Worm (Caenorhabditis elegans) whole organism, L1 larva: ENCODE data around the gene K04C2.5.

Experiments
- C16A3.4 ChIP-seq: fragments of 150-350 bp; optimal IDR thresholded peaks from 2 replicates; lab custom pipeline; 2014; ENCODE audit warnings: missing biosample characterization, missing genetic modification characterization
- F16B12.6 ChIP-seq: fragments of 150-350 bp; optimal IDR thresholded peaks from 2 replicates; lab custom pipeline; 2014; ENCODE audit warnings: missing biosample characterization, missing genetic modification characterization
- alr-1 ChIP-seq: fragments of 200-800 bp; sonication (Bioruptor generic); optimal IDR thresholded peaks from 2 replicates; lab custom pipeline; 2018; ENCODE audit warnings: borderline replicate concordance, mild to moderate bottlenecking, missing genetic modification characterization, missing compliant biosample characterization
- aly-2 ChIP-seq: fragments of 150-350 bp; optimal IDR thresholded peaks from 2 replicates; lab custom pipeline; 2014; ENCODE audit warnings: missing biosample characterization, missing genetic modification characterization
- blmp-1 ChIP-seq: fragments of 150-350 bp; optimal IDR thresholded peaks from 2 replicates; lab custom pipeline; 2014; ENCODE audit warnings: missing biosample characterization, missing genetic modification characterization
- ceh-8 ChIP-seq: fragments of 200-800 bp; sonication (Bioruptor generic); optimal IDR thresholded peaks from 2 replicates; lab custom pipeline; 2018; ENCODE audit warnings: mild to moderate bottlenecking, missing genetic modification characterization, moderate library complexity, missing compliant biosample characterization
- ceh-82 ChIP-seq, 3 experiments: fragments of 150-350 bp in 1 of 3; sonication (generic microtip) in 2 of 3; optimal IDR thresholded peaks; 2 replicates each; lab custom pipeline; 2014 to 2017; ENCODE audit warnings: missing biosample characterization in 3 of 3, missing genetic modification characterization in 3 of 3
- ceh-90 ChIP-seq: sonication (generic microtip); optimal IDR thresholded peaks from 2 replicates; lab custom pipeline; 2016; ENCODE audit warnings: missing genetic modification characterization, missing compliant biosample characterization
- ces-1 ChIP-seq: fragments of 150-350 bp; optimal IDR thresholded peaks from 2 replicates; lab custom pipeline; 2014; ENCODE audit warnings: missing biosample characterization, missing genetic modification reagents, missing genetic modification characterization
- dsc-1 ChIP-seq: sonication (generic microtip); optimal IDR thresholded peaks from 2 replicates; lab custom pipeline; 2016; ENCODE audit warnings: mild to moderate bottlenecking, missing genetic modification characterization, missing compliant biosample characterization
- efl-1 ChIP-seq, 4 experiments: fragments of 150-350 bp; optimal IDR thresholded peaks in 3 of 4; peaks in 1 of 4; 1 replicate in 1 of 4; 2 replicates in 3 of 4; lab custom pipeline; 2014; ENCODE audit warnings: missing biosample characterization in 2 of 4, missing genetic modification characterization in 2 of 4, missing genetic modification reagents in 2 of 4
- elt-3 ChIP-seq, 6 experiments: fragments of 150-350 bp in 1 of 6; sonication (generic microtip); optimal IDR thresholded peaks; 2 replicates each; lab custom pipeline; 2017 to 2018; ENCODE audit warnings: missing biosample characterization in 6 of 6, missing genetic modification characterization in 6 of 6, inconsistent platforms in 1 of 6
- fkh-4 ChIP-seq: sonication (generic microtip); optimal IDR thresholded peaks from 2 replicates; lab custom pipeline; 2016; ENCODE audit warnings: missing compliant biosample characterization, missing genetic modification characterization, borderline replicate concordance
- fkh-8 ChIP-seq: sonication (generic microtip); optimal IDR thresholded peaks from 2 replicates; lab custom pipeline; 2016; ENCODE audit warnings: mild to moderate bottlenecking, missing genetic modification characterization, missing compliant biosample characterization
- hlh-17 ChIP-seq: fragments of 200-800 bp; sonication (Bioruptor generic); optimal IDR thresholded peaks from 2 replicates; lab custom pipeline; 2018; ENCODE audit warnings: missing genetic modification characterization, mild to moderate bottlenecking, missing compliant biosample characterization, moderate library complexity, borderline replicate concordance
- hpl-2 ChIP-seq: fragments of 150-350 bp; optimal IDR thresholded peaks from 2 replicates; lab custom pipeline; 2014; ENCODE audit warnings: missing biosample characterization, missing genetic modification reagents, missing genetic modification characterization
- isw-1 ChIP-seq: fragments of 200-800 bp; sonication (Bioruptor generic); IDR thresholded peaks from 2 replicates; pipeline ENCODE4 v1.3.6; 2022; ENCODE audit warnings: missing genetic modification characterization, missing compliant biosample characterization
- jun-1 ChIP-seq: fragments of 150-350 bp; optimal IDR thresholded peaks from 2 replicates; lab custom pipeline; 2014; ENCODE audit warnings: missing biosample characterization, missing genetic modification reagents, missing genetic modification characterization
- lin-15B ChIP-seq: fragments of 150-350 bp; sonication (generic microtip); optimal IDR thresholded peaks from 3 replicates; lab custom pipeline; 2014; ENCODE audit warnings: missing biosample characterization, missing genetic modification characterization
- lsy-2 ChIP-seq, 2 experiments: fragments of 150-350 bp; optimal IDR thresholded peaks; 2 replicates each; lab custom pipeline; 2014; ENCODE audit warnings: missing biosample characterization in 2 of 2, missing genetic modification characterization in 2 of 2
- mab-9 ChIP-seq: fragments of 200-800 bp; sonication (Bioruptor generic); IDR thresholded peaks from 2 replicates; pipeline ENCODE4 v1.3.6; 2022; ENCODE audit warnings: missing genetic modification reagents, missing genetic modification characterization, missing compliant biosample characterization
- mdl-1 ChIP-seq, 2 experiments: fragments of 150-350 bp; optimal IDR thresholded peaks; 2 replicates each; lab custom pipeline; 2014 to 2017; ENCODE audit warnings: missing biosample characterization in 2 of 2, missing genetic modification characterization in 2 of 2, inconsistent platforms in 1 of 2
- mep-1 ChIP-seq: fragments of 150-350 bp; optimal IDR thresholded peaks from 2 replicates; lab custom pipeline; 2014; ENCODE audit warnings: missing biosample characterization, missing genetic modification characterization
- nhr-12 ChIP-seq: sonication (generic microtip); optimal IDR thresholded peaks from 2 replicates; lab custom pipeline; 2017; ENCODE audit warnings: missing biosample characterization, missing genetic modification characterization
- nhr-19 ChIP-seq: fragments of 200-800 bp; sonication (Bioruptor generic); conservative IDR thresholded peaks from 2 replicates; pipeline ENCODE4 v1.3.6; 2022; ENCODE audit warnings: missing genetic modification characterization, missing compliant biosample characterization
- nhr-28 ChIP-seq: fragments of 150-350 bp; optimal IDR thresholded peaks from 2 replicates; lab custom pipeline; 2014; ENCODE audit warnings: missing biosample characterization, missing genetic modification characterization
- nhr-47 ChIP-seq: sonication (generic microtip); optimal IDR thresholded peaks from 2 replicates; lab custom pipeline; 2016; ENCODE audit warnings: mild to moderate bottlenecking, missing genetic modification characterization, moderate library complexity, missing compliant biosample characterization
- nhr-76 ChIP-seq: sonication (generic microtip); optimal IDR thresholded peaks from 2 replicates; lab custom pipeline; 2017; ENCODE audit warnings: missing biosample characterization, missing genetic modification characterization
- nhr-84 ChIP-seq: sonication (generic microtip); optimal IDR thresholded peaks from 2 replicates; lab custom pipeline; 2017; ENCODE audit warnings: missing biosample characterization, missing genetic modification characterization
- nhr-85 ChIP-seq: sonication (generic microtip); peaks from one replicate; lab custom pipeline; 2016; ENCODE audit warnings: missing genetic modification characterization, inconsistent platforms, missing compliant biosample characterization
- nhr-90 ChIP-seq: sonication (generic microtip); optimal IDR thresholded peaks from 2 replicates; lab custom pipeline; 2016; ENCODE audit warnings: mild to moderate bottlenecking, missing genetic modification characterization, missing compliant biosample characterization; ENCODE audit not compliant: poor library complexity
- pag-3 ChIP-seq: sonication (generic microtip); optimal IDR thresholded peaks from 2 replicates; lab custom pipeline; 2017; ENCODE audit warnings: missing genetic modification characterization, mild to moderate bottlenecking, missing compliant biosample characterization, antibody characterized with exemption, borderline replicate concordance; ENCODE audit not compliant: insufficient read depth
- pax-3 ChIP-seq: fragments of 200-800 bp; sonication (Bioruptor generic); optimal IDR thresholded peaks from 2 replicates; lab custom pipeline; 2018; ENCODE audit warnings: mild to moderate bottlenecking, missing genetic modification characterization, moderate library complexity, missing compliant biosample characterization
- pqm-1 ChIP-seq: sonication (generic microtip); optimal IDR thresholded peaks from 3 replicates; lab custom pipeline; 2017; ENCODE audit warnings: missing biosample characterization, missing genetic modification characterization
- rnt-1 ChIP-seq: sonication (generic microtip); optimal IDR thresholded peaks from 2 replicates; lab custom pipeline; 2016; ENCODE audit warnings: mild to moderate bottlenecking, missing genetic modification characterization, moderate library complexity, missing compliant biosample characterization
- skn-1 ChIP-seq: fragments of 150-350 bp; optimal IDR thresholded peaks from 2 replicates; lab custom pipeline; 2014; ENCODE audit warnings: missing biosample characterization, missing genetic modification characterization
- snu-23 ChIP-seq: sonication (generic microtip); optimal IDR thresholded peaks from 2 replicates; lab custom pipeline; 2016; ENCODE audit warnings: missing genetic modification characterization, missing compliant biosample characterization
- sox-4 ChIP-seq: sonication (generic microtip); optimal IDR thresholded peaks from 2 replicates; lab custom pipeline; 2016; ENCODE audit warnings: missing genetic modification characterization, missing compliant biosample characterization
- tlp-1 ChIP-seq: fragments of 150-350 bp; optimal IDR thresholded peaks from 2 replicates; lab custom pipeline; 2014; ENCODE audit warnings: missing biosample characterization, missing genetic modification characterization
- unc-130 ChIP-seq: fragments of 150-350 bp; optimal IDR thresholded peaks from 2 replicates; lab custom pipeline; 2017; ENCODE audit warnings: missing biosample characterization, missing genetic modification characterization, inconsistent platforms
- unc-30 ChIP-seq: sonication (generic microtip); optimal IDR thresholded peaks from 2 replicates; lab custom pipeline; 2017; ENCODE audit warnings: missing biosample characterization, missing genetic modification characterization
- unc-62 ChIP-seq: fragments of 150-350 bp; optimal IDR thresholded peaks from 2 replicates; lab custom pipeline; 2014; ENCODE audit warnings: missing biosample characterization, missing genetic modification reagents, missing genetic modification characterization
- unc-98 ChIP-seq: fragments of 200-800 bp; sonication (Bioruptor generic); IDR thresholded peaks from 2 replicates; pipeline ENCODE4 v1.3.6; 2022; ENCODE audit warnings: missing genetic modification characterization, missing compliant biosample characterization
- vab-15 ChIP-seq: sonication (generic microtip); optimal IDR thresholded peaks from 2 replicates; lab custom pipeline; 2017; ENCODE audit warnings: missing genotype, mild to moderate bottlenecking, missing genetic modification characterization, missing compliant biosample characterization
- ztf-11 ChIP-seq, 2 experiments: sonication (generic microtip); optimal IDR thresholded peaks; 2 replicates each; lab custom pipeline; 2016 to 2017; ENCODE audit warnings: missing genetic modification characterization in 2 of 2, missing biosample characterization in 1 of 2, missing compliant biosample characterization in 1 of 2
- ztf-4 ChIP-seq: fragments of 150-350 bp; optimal IDR thresholded peaks from 2 replicates; lab custom pipeline; 2014; ENCODE audit warnings: missing biosample characterization, missing genetic modification characterization

The K04C2.5 gene

ce11 chrIII:6887574-6887973 is 3.9 kb downstream of the K04C2.5 start (continued):
- no peak for TF ChIP-seq nhr-84 (tag; lab: Kevin White, UChicago)
- TF ChIP-seq alr-1: no peak
- no peak for TF ChIP-seq pax-3 (tag; lab: Kevin White, UChicago)
- TF ChIP-seq blmp-1 (tag; lab: Kevin White, UChicago): no peak
- TF ChIP-seq snu-23 (GFP tag; lab: Kevin White, UChicago): peak; percentile 81
- TF ChIP-seq hlh-17: no peak
- TF ChIP-seq lsy-2 (tag; optimal IDR thresholded peaks at IDR 0.05; lab: Kevin White, UChicago): peak; percentile 59 to 75
- TF ChIP-seq unc-130 (tag; lab: Kevin White, UChicago): peak; percentile 73
- peak; percentile 5 for TF ChIP-seq lin-15B (tag; lab: Kevin White, UChicago)
- peak; percentile 63 for TF ChIP-seq dsc-1
- TF ChIP-seq C16A3.4: peak; percentile 70
- TF ChIP-seq mep-1: peak; percentile 74
- peak; percentile 38 for TF ChIP-seq ztf-4
- no peak for TF ChIP-seq nhr-76 (tag; lab: Kevin White, UChicago)
- peak; percentile 72 for TF ChIP-seq nhr-90 (tag; lab: Kevin White, UChicago)
- TF ChIP-seq unc-62 (GFP tag; lab: Kevin White, UChicago): no peak
- no peak for TF ChIP-seq fkh-4
- no peak for TF ChIP-seq pag-3 (tag; lab: Kevin White, UChicago)
- peak; percentile 56 for TF ChIP-seq aly-2 (tag; lab: Kevin White, UChicago)
- TF ChIP-seq mab-9 (GFP tag; lab: Robert Waterston, UW): no peak
- TF ChIP-seq skn-1 (tag; lab: Kevin White, UChicago): peak; percentile 47
- TF ChIP-seq nhr-47 (tag; lab: Kevin White, UChicago): peak; percentile 75

- TF ChIP-seq nhr-90 (tag; lab: Kevin White, UChicago) (no peak), elt-3 (tag; optimal IDR thresholded peaks at IDR 0.05; lab: Kevin White, UChicago) (no peak), nhr-28 (no peak), nhr-19 (GFP tag; lab: Robert Waterston, UW) (no peak), ceh-8 (GFP tag; lab: Kevin White, UChicago) (no peak), mab-9 (GFP tag; lab: Robert Waterston, UW) (no peak), ztf-4 (no peak), hlh-17 (no peak), skn-1 (tag; lab: Kevin White, UChicago) (no peak), fkh-8 (tag; lab: Kevin White, UChicago) (no peak), vab-15 (tag; lab: Kevin White, UChicago) (no peak), sox-4 (tag; lab: Kevin White, UChicago) (no peak), mep-1 (no peak)
These were observed 5.6 kb downstream of the K04C2.5 start for ce11 chrIII:6885889-6886288.

- no peak for TF ChIP-seq unc-130 (tag; lab: Kevin White, UChicago)
- TF ChIP-seq pqm-1 (tag; lab: Kevin White, UChicago): no peak
- no peak for TF ChIP-seq unc-98 (GFP tag; lab: Robert Waterston, UW)
- TF ChIP-seq ztf-11 (tag; optimal IDR thresholded peaks at IDR 0.05; lab: Kevin White, UChicago): no peak
- no peak for TF ChIP-seq hpl-2 (GFP tag; lab: Kevin White, UChicago)
These were observed 7.3 kb downstream of the K04C2.5 start, which contains the start of gene med-2 for ce11 chrIII:6884203-6884602. med-2 (plus strand) TSS chrIII:6884503.

- TF ChIP-seq tlp-1 (tag; lab: Kevin White, UChicago): no peak
- no peak for TF ChIP-seq unc-30 (tag; lab: Kevin White, UChicago)
- TF ChIP-seq ceh-90 (tag; lab: Kevin White, UChicago): no peak
- TF ChIP-seq nhr-85 (tag; lab: Kevin White, UChicago): peak; percentile 8
- TF ChIP-seq ceh-82 (tag; optimal IDR thresholded peaks at IDR 0.05; lab: Kevin White, UChicago): no peak
- no peak for TF ChIP-seq ces-1 (GFP tag; lab: Kevin White, UChicago)
- peak; percentile 63 for TF ChIP-seq fkh-8 (tag; lab: Kevin White, UChicago)
- TF ChIP-seq efl-1 (optimal IDR thresholded peaks at IDR 0.05; lab: Kevin White, UChicago): no peak
- peak in 1 of 2 experiments; percentile 63 for TF ChIP-seq efl-1 (GFP tag; optimal IDR thresholded peaks at IDR 0.05 in 1 of 2; lab: Kevin White, UChicago)
- TF ChIP-seq F16B12.6 (tag; lab: Kevin White, UChicago): no peak
- TF ChIP-seq dsc-1: peak; percentile 56
- TF ChIP-seq aly-2 (tag; lab: Kevin White, UChicago): no peak
- TF ChIP-seq jun-1 (tag; lab: Kevin White, UChicago): no peak
- no peak for TF ChIP-seq alr-1
- TF ChIP-seq rnt-1: no peak
- TF ChIP-seq mdl-1 (tag; optimal IDR thresholded peaks at IDR 0.05; lab: Kevin White, UChicago): no peak
- TF ChIP-seq nhr-12: no peak
- no peak for TF ChIP-seq isw-1 (GFP tag; lab: Robert Waterston, UW)
- TF ChIP-seq, all 84 proteins: peak for 4
These were observed 9.7 kb downstream of the K04C2.5 start for ce11 chrIII:6881745-6882144.
